Worm (Caenorhabditis elegans) whole organism, mixed stage, embryonic: ENCODE measurements around the gene srlf-18.

Experiments used
- M03D4.4 ChIP-seq: sonication (generic microtip); optimal IDR thresholded peaks from 2 replicates; lab custom pipeline; 2017; ENCODE audit warnings: mild to moderate bottlenecking, missing genetic modification characterization, missing compliant biosample characterization
- bed-3 ChIP-seq: fragments of 200-800 bp; sonication (Bioruptor generic); optimal IDR thresholded peaks from 3 replicates; lab custom pipeline; 2018; ENCODE audit warnings: mild to moderate bottlenecking, missing genetic modification characterization, moderate library complexity, missing compliant biosample characterization
- blmp-1 ChIP-seq: fragments of 150-350 bp; optimal IDR thresholded peaks from 2 replicates; lab custom pipeline; 2014; ENCODE audit warnings: missing biosample characterization, missing genetic modification characterization
- ceh-39 ChIP-seq: fragments of 150-350 bp; optimal IDR thresholded peaks from 2 replicates; lab custom pipeline; 2014; ENCODE audit warnings: missing biosample characterization, missing genetic modification characterization
- ceh-43 ChIP-seq: fragments of 200-800 bp; sonication (Bioruptor generic); optimal IDR thresholded peaks from 2 replicates; lab custom pipeline; 2018; ENCODE audit warnings: mild to moderate bottlenecking, missing genetic modification characterization, moderate library complexity, missing compliant biosample characterization
- ceh-83 ChIP-seq: fragments of 200-800 bp; sonication (Bioruptor generic); optimal IDR thresholded peaks from 2 replicates; lab custom pipeline; 2018; ENCODE audit warnings: mild to moderate bottlenecking, missing genetic modification characterization, missing compliant biosample characterization
- ces-1 ChIP-seq: fragments of 150-350 bp; optimal IDR thresholded peaks from 2 replicates; lab custom pipeline; 2014; ENCODE audit warnings: missing biosample characterization, missing genetic modification reagents, missing genetic modification characterization
- cnd-1 ChIP-seq: fragments of 200-800 bp; sonication (Bioruptor generic); optimal IDR thresholded peaks from 2 replicates; lab custom pipeline; 2018; ENCODE audit warnings: mild to moderate bottlenecking, missing genetic modification characterization, missing compliant biosample characterization
- drap-1 ChIP-seq: fragments of 200-800 bp; sonication (Bioruptor generic); optimal IDR thresholded peaks from 3 replicates; lab custom pipeline; 2018; ENCODE audit warnings: mild to moderate bottlenecking, missing genetic modification characterization, missing compliant biosample characterization
- elt-1 ChIP-seq: sonication (generic microtip); optimal IDR thresholded peaks from 2 replicates; lab custom pipeline; 2017; ENCODE audit warnings: missing genetic modification characterization, mild to moderate bottlenecking, missing compliant biosample characterization, antibody characterized with exemption, moderate library complexity, borderline replicate concordance; ENCODE audit not compliant: insufficient read depth
- elt-3 ChIP-seq: fragments of 150-350 bp; optimal IDR thresholded peaks from 2 replicates; lab custom pipeline; 2014; ENCODE audit warnings: missing biosample characterization, missing genetic modification characterization
- flh-1 ChIP-seq: fragments of 200-800 bp; sonication (Bioruptor generic); optimal IDR thresholded peaks from 2 replicates; lab custom pipeline; 2018; ENCODE audit warnings: mild to moderate bottlenecking, missing genetic modification characterization, moderate library complexity, missing compliant biosample characterization
- ham-2 ChIP-seq: fragments of 200-800 bp; sonication (Bioruptor generic); optimal IDR thresholded peaks from 2 replicates; lab custom pipeline; 2018; ENCODE audit warnings: mild to moderate bottlenecking, missing genetic modification characterization, missing compliant biosample characterization
- hlh-1 ChIP-seq: fragments of 150-350 bp; optimal IDR thresholded peaks from 2 replicates; lab custom pipeline; 2014; ENCODE audit warnings: missing biosample characterization, missing genetic modification reagents, missing genetic modification characterization
- lin-13 ChIP-seq: fragments of 150-350 bp; optimal IDR thresholded peaks from 2 replicates; lab custom pipeline; 2014; ENCODE audit warnings: missing biosample characterization, missing genetic modification characterization
- lin-32 ChIP-seq: fragments of 200-800 bp; sonication (Bioruptor generic); optimal IDR thresholded peaks from 2 replicates; lab custom pipeline; 2018; ENCODE audit warnings: mild to moderate bottlenecking, missing genetic modification characterization, missing compliant biosample characterization
- lsy-2 ChIP-seq: fragments of 150-350 bp; optimal IDR thresholded peaks from 2 replicates; lab custom pipeline; 2014; ENCODE audit warnings: missing biosample characterization, missing genetic modification characterization
- mab-5 ChIP-seq: fragments of 150-350 bp; optimal IDR thresholded peaks from 2 replicates; lab custom pipeline; 2014; ENCODE audit warnings: missing biosample characterization, missing genetic modification characterization
- mep-1 ChIP-seq: fragments of 150-350 bp; optimal IDR thresholded peaks from 2 replicates; lab custom pipeline; 2017; ENCODE audit warnings: missing biosample characterization, missing genetic modification reagents, missing genetic modification characterization, inconsistent platforms
- mls-2 ChIP-seq: sonication (generic microtip); optimal IDR thresholded peaks from 2 replicates; lab custom pipeline; 2016; ENCODE audit warnings: mild to moderate bottlenecking, missing genetic modification characterization, moderate library complexity, missing compliant biosample characterization
- nhr-12 ChIP-seq: fragments of 150-350 bp; optimal IDR thresholded peaks from 2 replicates; lab custom pipeline; 2014; ENCODE audit warnings: missing biosample characterization, missing genetic modification characterization
- nhr-2 ChIP-seq: fragments of 150-350 bp; optimal IDR thresholded peaks from 2 replicates; lab custom pipeline; 2014; ENCODE audit warnings: missing biosample characterization, missing genetic modification characterization
- nhr-237 ChIP-seq: fragments of 150-350 bp; optimal IDR thresholded peaks from 2 replicates; lab custom pipeline; 2014; ENCODE audit warnings: missing biosample characterization, missing genetic modification characterization
- nhr-28 ChIP-seq: fragments of 150-350 bp; optimal IDR thresholded peaks from 2 replicates; lab custom pipeline; 2014; ENCODE audit warnings: missing biosample characterization, missing genetic modification characterization
- nhr-76 ChIP-seq: sonication (generic microtip); optimal IDR thresholded peaks from 2 replicates; lab custom pipeline; 2017; ENCODE audit warnings: missing biosample characterization, missing genetic modification characterization
- pha-4 ChIP-seq: fragments of 150-350 bp; optimal IDR thresholded peaks from 2 replicates; lab custom pipeline; 2018; ENCODE audit warnings: missing biosample characterization, missing genetic modification reagents, missing genetic modification characterization
- sem-2 ChIP-seq: fragments of 200-800 bp; sonication (Bioruptor generic); optimal IDR thresholded peaks from 2 replicates; lab custom pipeline; 2018; ENCODE audit warnings: mild to moderate bottlenecking, missing genetic modification characterization, missing compliant biosample characterization
- snpc-4 ChIP-seq: fragments of 150-350 bp; optimal IDR thresholded peaks from 2 replicates; lab custom pipeline; 2014; ENCODE audit warnings: missing biosample characterization, missing genetic modification characterization
- sptf-1 ChIP-seq: sonication (generic microtip); optimal IDR thresholded peaks from 2 replicates; lab custom pipeline; 2017; ENCODE audit warnings: mild to moderate bottlenecking, missing genetic modification characterization, moderate library complexity, missing compliant biosample characterization
- tbx-8 ChIP-seq: fragments of 200-800 bp; sonication (Bioruptor generic); optimal IDR thresholded peaks from 2 replicates; lab custom pipeline; 2018; ENCODE audit warnings: mild to moderate bottlenecking, missing genetic modification characterization, moderate library complexity, missing compliant biosample characterization
- unc-120 ChIP-seq: sonication (generic microtip); optimal IDR thresholded peaks from 2 replicates; lab custom pipeline; 2017; ENCODE audit warnings: missing genetic modification characterization, missing compliant biosample characterization; ENCODE audit not compliant: poor library complexity, severe bottlenecking
- unc-39 ChIP-seq: fragments of 150-350 bp; optimal IDR thresholded peaks from 2 replicates; lab custom pipeline; 2014; ENCODE audit warnings: missing biosample characterization, missing genetic modification characterization
- unc-62 ChIP-seq: fragments of 150-350 bp; optimal IDR thresholded peaks from 2 replicates; lab custom pipeline; 2014; ENCODE audit warnings: missing biosample characterization, missing genetic modification reagents, missing genetic modification characterization
- zip-8 ChIP-seq: fragments of 150-350 bp; optimal IDR thresholded peaks from 2 replicates; lab custom pipeline; 2014; ENCODE audit warnings: missing biosample characterization, missing genetic modification characterization
- ztf-11 ChIP-seq: fragments of 150-350 bp; optimal IDR thresholded peaks from 2 replicates; lab custom pipeline; 2014; ENCODE audit warnings: missing biosample characterization, missing genetic modification characterization

The srlf-18 gene

ce11 chrIV:11126004-11126027 is 24.5 kb upstream of the srlf-18 start, which contains the start of gene swsn-4:
TSS of gene swsn-4 (plus strand) at chrIV:11126024.
- TF ChIP-seq ham-2 (GFP tag; lab: Kevin White, UChicago) (no peak), elt-1 (no peak), mep-1 (tag; lab: Kevin White, UChicago) (no peak), unc-62 (GFP tag; lab: Kevin White, UChicago) (no peak), blmp-1 (no peak), sem-2 (GFP tag; lab: Kevin White, UChicago) (no peak), flh-1 (GFP tag; lab: Kevin White, UChicago) (no peak), unc-120 (tag; lab: Kevin White, UChicago) (no peak), ztf-11 (tag; lab: Kevin White, UChicago) (no peak), snpc-4 (tag; lab: Kevin White, UChicago) (no peak), lin-32 (GFP tag; lab: Kevin White, UChicago) (no peak), ceh-43 (GFP tag; lab: Kevin White, UChicago) (no peak), lsy-2 (no peak), mab-5 (tag; lab: Kevin White, UChicago) (no peak), mls-2 (tag; lab: Kevin White, UChicago) (no peak), unc-39 (tag; lab: Kevin White, UChicago) (no peak), bed-3 (GFP tag; lab: Kevin White, UChicago) (no peak), zip-8 (tag; lab: Kevin White, UChicago) (no peak)
- TF ChIP-seq, all 35 proteins: peak for 0

- TF ChIP-seq sptf-1 (tag; lab: Kevin White, UChicago), result no peak
- TF ChIP-seq mep-1 (tag; lab: Kevin White, UChicago), result no peak
- no peak for TF ChIP-seq flh-1 (GFP tag; lab: Kevin White, UChicago)
- TF ChIP-seq nhr-28 (tag; lab: Kevin White, UChicago), result no peak
- no peak for TF ChIP-seq ces-1 (GFP tag; lab: Kevin White, UChicago)
- no peak for TF ChIP-seq sem-2 (GFP tag; lab: Kevin White, UChicago)
- no peak for TF ChIP-seq nhr-237 (tag; lab: Kevin White, UChicago)
- no peak for TF ChIP-seq unc-39 (tag; lab: Kevin White, UChicago)
- no peak for TF ChIP-seq nhr-2
These were observed 24.3 kb upstream of the srlf-18 start for ce11 chrIV:11125604-11126003.

ce11 chrIV:11125200-11125599 is 23.9 kb upstream of the srlf-18 start:
- TF ChIP-seq mls-2 (tag; lab: Kevin White, UChicago), result peak; percentile 46
- no peak for TF ChIP-seq ham-2 (GFP tag; lab: Kevin White, UChicago)
- TF ChIP-seq nhr-28 (tag; lab: Kevin White, UChicago), result no peak
- no peak for TF ChIP-seq flh-1 (GFP tag; lab: Kevin White, UChicago)
- peak; percentile 38 for TF ChIP-seq lin-13 (tag; lab: Kevin White, UChicago)
- TF ChIP-seq cnd-1, result no peak
- no peak for TF ChIP-seq ceh-39 (tag; lab: Kevin White, UChicago)
- TF ChIP-seq bed-3 (GFP tag; lab: Kevin White, UChicago), result no peak
- peak; percentile 43 for TF ChIP-seq lsy-2
- TF ChIP-seq pha-4 (tag; lab: Kevin White, UChicago), result peak; percentile 41
- TF ChIP-seq unc-39 (tag; lab: Kevin White, UChicago), result no peak
- no peak for TF ChIP-seq tbx-8 (GFP tag; lab: Kevin White, UChicago)
- no peak for TF ChIP-seq mab-5 (tag; lab: Kevin White, UChicago)
- no peak for TF ChIP-seq sem-2 (GFP tag; lab: Kevin White, UChicago)
- TF ChIP-seq zip-8 (tag; lab: Kevin White, UChicago), result no peak
- no peak for TF ChIP-seq ces-1 (GFP tag; lab: Kevin White, UChicago)
- TF ChIP-seq ceh-43 (GFP tag; lab: Kevin White, UChicago), result no peak
- TF ChIP-seq blmp-1, result no peak
- TF ChIP-seq elt-1, result no peak
- TF ChIP-seq nhr-12 (tag; lab: Kevin White, UChicago), result no peak
- no peak for TF ChIP-seq unc-62 (GFP tag; lab: Kevin White, UChicago)
- no peak for TF ChIP-seq lin-32 (GFP tag; lab: Kevin White, UChicago)
- TF ChIP-seq unc-120 (tag; lab: Kevin White, UChicago), result peak; percentile 63
- TF ChIP-seq snpc-4 (tag; lab: Kevin White, UChicago), result no peak
- TF ChIP-seq mep-1 (tag; lab: Kevin White, UChicago), result no peak
- TF ChIP-seq hlh-1, result no peak
- TF ChIP-seq drap-1 (GFP tag; lab: Kevin White, UChicago), result no peak
- no peak for TF ChIP-seq sptf-1 (tag; lab: Kevin White, UChicago)
- TF ChIP-seq ztf-11 (tag; lab: Kevin White, UChicago), result no peak
- no peak for TF ChIP-seq nhr-237 (tag; lab: Kevin White, UChicago)
- no peak for TF ChIP-seq nhr-2
- TF ChIP-seq M03D4.4 (tag; lab: Kevin White, UChicago), result no peak
- no peak for TF ChIP-seq ceh-83 (GFP tag; lab: Kevin White, UChicago)
- TF ChIP-seq nhr-76 (tag; lab: Kevin White, UChicago), result no peak
- no peak for TF ChIP-seq elt-3 (tag; lab: Kevin White, UChicago)
